Worm (Caenorhabditis elegans) whole organism, L2 larva: ENCODE measurements around the gene F35E12.9.

Source experiments
- C34F6.9 ChIP-seq: fragments of 150-350 bp; optimal IDR thresholded peaks from 2 replicates; lab custom pipeline; 2014; ENCODE audit warnings: missing biosample characterization, missing genetic modification characterization
- R02D3.7 ChIP-seq: fragments of 150-350 bp; optimal IDR thresholded peaks from 2 replicates; lab custom pipeline; 2014; ENCODE audit warnings: missing biosample characterization, missing genetic modification characterization
- ZK546.5 ChIP-seq: sonication (generic microtip); optimal IDR thresholded peaks from 2 replicates; lab custom pipeline; 2017; ENCODE audit warnings: missing biosample characterization, missing genetic modification characterization
- alr-1 ChIP-seq: fragments of 150-350 bp; optimal IDR thresholded peaks from 2 replicates; lab custom pipeline; 2014; ENCODE audit warnings: missing biosample characterization, missing genetic modification characterization
- ama-1 ChIP-seq: fragments of 150-350 bp; optimal IDR thresholded peaks from 2 replicates; lab custom pipeline; 2018; ENCODE audit warnings: inconsistent platforms
- blmp-1 ChIP-seq: sonication (generic microtip); optimal IDR thresholded peaks from 2 replicates; lab custom pipeline; 2017; ENCODE audit warnings: missing genetic modification characterization, mild to moderate bottlenecking, missing compliant biosample characterization, antibody characterized with exemption, moderate library complexity; ENCODE audit not compliant: insufficient read depth
- ceh-16 ChIP-seq: fragments of 150-350 bp; optimal IDR thresholded peaks from 2 replicates; lab custom pipeline; 2014; ENCODE audit warnings: missing biosample characterization, missing genetic modification characterization
- crh-2 ChIP-seq: sonication (generic microtip); optimal IDR thresholded peaks from 2 replicates; lab custom pipeline; 2017; ENCODE audit warnings: missing biosample characterization, missing genetic modification characterization
- egl-27 ChIP-seq: sonication (generic microtip); optimal IDR thresholded peaks from 3 replicates; lab custom pipeline; 2017; ENCODE audit warnings: missing biosample characterization, missing genetic modification reagents, missing genetic modification characterization
- fos-1 ChIP-seq: fragments of 150-350 bp; optimal IDR thresholded peaks from 2 replicates; lab custom pipeline; 2014; ENCODE audit warnings: missing biosample characterization, missing genetic modification characterization
- gmeb-1 ChIP-seq: fragments of 150-350 bp; optimal IDR thresholded peaks from 2 replicates; lab custom pipeline; 2014; ENCODE audit warnings: missing biosample characterization, missing genetic modification characterization
- lin-13 ChIP-seq: fragments of 150-350 bp; optimal IDR thresholded peaks from 2 replicates; lab custom pipeline; 2014; ENCODE audit warnings: missing biosample characterization, missing genetic modification reagents, missing genetic modification characterization
- lin-39 ChIP-seq: fragments of 150-350 bp; optimal IDR thresholded peaks from 2 replicates; lab custom pipeline; 2014; ENCODE audit warnings: missing biosample characterization, missing genetic modification reagents, missing genetic modification characterization
- lsy-2 ChIP-seq, 2 experiments: fragments of 150-350 bp in 1 of 2; sonication (generic microtip) in 1 of 2; optimal IDR thresholded peaks; 2 replicates each; lab custom pipeline; 2014 to 2017; ENCODE audit warnings: missing biosample characterization in 2 of 2, missing genetic modification characterization in 2 of 2
- mab-5 ChIP-seq: fragments of 150-350 bp; optimal IDR thresholded peaks from 2 replicates; lab custom pipeline; 2014; ENCODE audit warnings: missing biosample characterization, missing genetic modification characterization
- nhr-11 ChIP-seq: fragments of 150-350 bp; optimal IDR thresholded peaks from 2 replicates; lab custom pipeline; 2014; ENCODE audit warnings: missing biosample characterization, missing genetic modification characterization
- nhr-12 ChIP-seq: fragments of 150-350 bp; optimal IDR thresholded peaks from 2 replicates; lab custom pipeline; 2014; ENCODE audit warnings: missing biosample characterization, missing genetic modification characterization
- nhr-129 ChIP-seq: fragments of 150-350 bp; optimal IDR thresholded peaks from 2 replicates; lab custom pipeline; 2014; ENCODE audit warnings: missing biosample characterization, missing genetic modification characterization
- nhr-23 ChIP-seq: fragments of 150-350 bp; optimal IDR thresholded peaks from 2 replicates; lab custom pipeline; 2014; ENCODE audit warnings: missing biosample characterization, missing genetic modification reagents, missing genetic modification characterization
- nhr-237 ChIP-seq: fragments of 150-350 bp; optimal IDR thresholded peaks from 2 replicates; lab custom pipeline; 2014; ENCODE audit warnings: missing biosample characterization, missing genetic modification characterization
- nhr-25 ChIP-seq: fragments of 150-350 bp; sonication (generic microtip); optimal IDR thresholded peaks from 3 replicates; lab custom pipeline; 2014; ENCODE audit warnings: missing biosample characterization, missing genetic modification characterization
- nhr-6 ChIP-seq: fragments of 150-350 bp; optimal IDR thresholded peaks from 2 replicates; lab custom pipeline; 2014; ENCODE audit warnings: missing biosample characterization, missing genetic modification characterization
- peb-1 ChIP-seq: fragments of 150-350 bp; optimal IDR thresholded peaks from 2 replicates; lab custom pipeline; 2014; ENCODE audit warnings: missing biosample characterization, missing genetic modification characterization
- skn-1 ChIP-seq: sonication (generic microtip); optimal IDR thresholded peaks from 2 replicates; lab custom pipeline; 2017; ENCODE audit warnings: missing biosample characterization, missing genetic modification characterization
- sma-3 ChIP-seq: sonication (generic microtip); optimal IDR thresholded peaks from 2 replicates; lab custom pipeline; 2016; ENCODE audit warnings: missing genetic modification reagents, missing genetic modification characterization, missing compliant biosample characterization
- sma-9 ChIP-seq, 2 experiments: fragments of 150-350 bp in 1 of 2; sonication (generic microtip) in 1 of 2; optimal IDR thresholded peaks; 2 replicates each; lab custom pipeline; 2014 to 2016; ENCODE audit warnings: missing genetic modification characterization in 2 of 2, mild to moderate bottlenecking in 1 of 2, missing biosample characterization in 1 of 2, missing compliant biosample characterization in 1 of 2, missing genetic modification reagents in 1 of 2, moderate library complexity in 1 of 2
- snpc-4 ChIP-seq: fragments of 150-350 bp; optimal IDR thresholded peaks from 2 replicates; lab custom pipeline; 2014; ENCODE audit warnings: missing biosample characterization, missing genetic modification characterization
- unc-55 ChIP-seq: fragments of 150-350 bp; sonication (generic microtip); optimal IDR thresholded peaks from 3 replicates; lab custom pipeline; 2014; ENCODE audit warnings: missing biosample characterization, missing genetic modification reagents, missing genetic modification characterization
- zag-1 ChIP-seq: fragments of 150-350 bp; optimal IDR thresholded peaks from 2 replicates; lab custom pipeline; 2014; ENCODE audit warnings: missing biosample characterization, missing genetic modification characterization
- ztf-1 ChIP-seq: fragments of 200-800 bp; sonication (Bioruptor generic); conservative IDR thresholded peaks from 2 replicates; pipeline ENCODE4 v1.3.6; 2022; ENCODE audit warnings: missing genetic modification characterization, missing compliant biosample characterization
- ztf-4 ChIP-seq: fragments of 150-350 bp; optimal IDR thresholded peaks from 2 replicates; lab custom pipeline; 2014; ENCODE audit warnings: missing biosample characterization, missing genetic modification characterization

F35E12.9 gene

ce11 chrV:13739901-13740300, 5.0 kb downstream of the F35E12.9 start:
- TF ChIP-seq fos-1: peak; percentile 51
- TF ChIP-seq ceh-16 (tag; lab: Kevin White, UChicago): no peak
- peak; percentile 40 for TF ChIP-seq sma-9 (GFP tag; optimal IDR thresholded peaks at IDR 0.05; lab: Kevin White, UChicago)
- no peak for TF ChIP-seq sma-9 (tag; optimal IDR thresholded peaks at IDR 0.05; lab: Kevin White, UChicago)

DNA sequence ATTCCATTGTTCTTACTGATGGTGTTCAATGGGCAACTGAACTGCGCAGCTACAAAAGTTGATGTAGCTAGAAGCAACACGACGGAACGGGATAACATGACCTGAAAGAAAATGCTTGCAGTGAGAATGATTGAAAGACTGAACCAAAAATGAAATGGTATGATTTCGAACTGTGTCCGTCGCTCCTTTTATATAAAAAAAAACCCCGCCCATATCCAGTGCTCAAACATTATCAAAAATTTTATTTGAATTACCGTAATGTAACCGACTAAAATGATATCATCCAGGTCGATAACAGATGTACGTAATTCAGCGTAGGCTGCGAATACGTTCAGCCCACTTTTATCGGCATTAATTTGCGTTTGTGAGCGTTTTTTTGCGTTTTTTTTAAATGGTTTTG, 6.6 kb downstream of the F35E12.9 start, which contains the start of gene irg-5:
TSS of gene irg-5 (minus strand) at position 101 of the 400 bp plus-strand sequence.
- no peak for TF ChIP-seq lin-39 (tag; lab: Kevin White, UChicago)
- no peak for TF ChIP-seq R02D3.7
- TF ChIP-seq egl-27 (tag; lab: Kevin White, UChicago): no peak
- TF ChIP-seq sma-9 (GFP tag; optimal IDR thresholded peaks at IDR 0.05; lab: Kevin White, UChicago): no peak
- no peak for TF ChIP-seq sma-9 (tag; optimal IDR thresholded peaks at IDR 0.05; lab: Kevin White, UChicago)
- TF ChIP-seq nhr-12 (tag; lab: Kevin White, UChicago): no peak
- no peak for TF ChIP-seq skn-1 (tag; lab: Kevin White, UChicago)
- no peak for TF ChIP-seq unc-55 (GFP tag; lab: Kevin White, UChicago)
- TF ChIP-seq ama-1: no peak
- no peak for TF ChIP-seq sma-3 (GFP tag; lab: Kevin White, UChicago)

ce11 chrV:13736147-13736546, 8.8 kb downstream of the F35E12.9 start, which contains the start of gene F35E12.6:
TSS of gene F35E12.6 (minus strand) at chrV:13736247.
- no peak for TF ChIP-seq peb-1 (tag; lab: Kevin White, UChicago)
- TF ChIP-seq skn-1 (tag; lab: Kevin White, UChicago): no peak
- peak; percentile 19 for TF ChIP-seq fos-1

ce11 chrV:13730762-13731161, 14.2 kb downstream of the F35E12.9 start, which contains the start of gene dct-17:
TSS of gene dct-17 (minus strand) at chrV:13730784.
- TF ChIP-seq nhr-129 (tag; lab: Kevin White, UChicago) (no peak), fos-1 (peak; percentile 91), skn-1 (tag; lab: Kevin White, UChicago) (peak; percentile 48)

ce11 chrV:13725574-13725973, 19.4 kb downstream of the F35E12.9 start, which contains the start of gene fbxa-181:
TSS of gene fbxa-181 (plus strand) at chrV:13725874.
- TF ChIP-seq nhr-11 (tag; lab: Kevin White, UChicago) (no peak), mab-5 (tag; lab: Kevin White, UChicago) (no peak), nhr-25 (no peak), nhr-6 (tag; lab: Kevin White, UChicago) (no peak), ztf-4 (tag; lab: Kevin White, UChicago) (no peak), ztf-1 (GFP tag; lab: Robert Waterston, UW) (no peak), ama-1 (no peak), zag-1 (tag; lab: Kevin White, UChicago) (no peak)

DNA sequence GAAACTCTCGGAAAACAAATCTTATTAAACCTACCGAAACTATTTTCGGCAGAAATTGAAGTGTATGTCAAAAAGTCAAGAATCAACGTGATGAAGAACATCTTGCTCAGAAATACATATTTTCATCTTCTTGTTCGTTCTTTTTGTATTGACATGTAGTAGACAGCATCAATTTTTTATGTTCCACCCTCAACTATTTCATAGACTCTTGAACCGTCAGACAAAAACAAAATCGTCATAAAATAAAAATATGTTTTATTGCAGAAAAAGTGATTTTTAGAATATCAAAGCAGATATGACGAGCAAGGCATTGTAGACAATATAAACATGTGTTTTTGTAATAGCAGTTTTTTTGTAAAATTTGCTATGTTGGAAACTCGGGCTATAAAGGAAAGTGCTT, 20.1 kb downstream of the F35E12.9 start, which contains the start of gene F35E12.2:
TSS of gene F35E12.2 (minus strand) at position 101 of the 400 bp plus-strand sequence.
- TF ChIP-seq snpc-4 (tag; lab: Kevin White, UChicago) (no peak), nhr-237 (tag; lab: Kevin White, UChicago) (no peak), alr-1 (tag; lab: Kevin White, UChicago) (no peak), mab-5 (tag; lab: Kevin White, UChicago) (no peak), C34F6.9 (tag; lab: Kevin White, UChicago) (no peak), gmeb-1 (tag; lab: Kevin White, UChicago) (no peak), lsy-2 (tag; optimal IDR thresholded peaks at IDR 0.05; lab: Kevin White, UChicago) (no peak), ZK546.5 (no peak), lin-13 (GFP tag; lab: Kevin White, UChicago) (no peak), nhr-23 (no peak), skn-1 (tag; lab: Kevin White, UChicago) (no peak), crh-2 (tag; lab: Kevin White, UChicago) (no peak), blmp-1 (no peak)
